Worm (Caenorhabditis elegans) whole organism, L4 larva: ENCODE results near the gene C39B5.14.
A peak's percentile ranks its signal among the peaks of the same experiment; 100 is the strongest.

Experiments used
- R02D3.7 ChIP-seq: fragments of 150-350 bp; sonication (generic microtip); optimal IDR thresholded peaks from 3 replicates; lab custom pipeline; 2014; ENCODE audit warnings: missing biosample characterization, missing genetic modification characterization
- T20F7.1 ChIP-seq: fragments of 200-800 bp; sonication (Bioruptor generic); optimal IDR thresholded peaks from 2 replicates; lab custom pipeline; 2018; ENCODE audit warnings: mild to moderate bottlenecking, missing genetic modification characterization, missing compliant biosample characterization
- aha-1 ChIP-seq: fragments of 150-350 bp; peaks from one replicate; lab custom pipeline; 2014; ENCODE audit warnings: missing biosample characterization, missing genetic modification characterization
- ama-1 ChIP-seq: fragments of 150-350 bp; optimal IDR thresholded peaks from 2 replicates; lab custom pipeline; 2014; ENCODE audit warnings: inconsistent platforms, mixed read lengths
- ceh-20 ChIP-seq: fragments of 200-800 bp; sonication (Bioruptor generic); IDR thresholded peaks from 2 replicates; pipeline ENCODE4 v1.3.6; 2022; ENCODE audit warnings: missing genetic modification reagents, missing genetic modification characterization, missing compliant biosample characterization
- ceh-28 ChIP-seq: fragments of 150-350 bp; optimal IDR thresholded peaks from 2 replicates; lab custom pipeline; 2014; ENCODE audit warnings: missing biosample characterization, missing genetic modification reagents, missing genetic modification characterization
- daf-19 ChIP-seq: fragments of 200-800 bp; sonication (Bioruptor generic); conservative IDR thresholded peaks from 2 replicates; pipeline ENCODE4 v1.3.6; 2022; ENCODE audit warnings: missing genetic modification characterization, missing compliant biosample characterization
- dmd-8 ChIP-seq: fragments of 200-800 bp; sonication (Bioruptor generic); IDR thresholded peaks from 2 replicates; pipeline ENCODE4 v1.3.6; 2022; ENCODE audit warnings: missing genetic modification characterization, missing compliant biosample characterization
- dmd-9 ChIP-seq: fragments of 200-800 bp; sonication (Bioruptor generic); IDR thresholded peaks from 2 replicates; pipeline ENCODE4 v1.3.6; 2022; ENCODE audit warnings: missing genetic modification reagents, missing genetic modification characterization, missing compliant biosample characterization
- dpl-1 ChIP-seq: fragments of 150-350 bp; optimal IDR thresholded peaks from 2 replicates; lab custom pipeline; 2014; ENCODE audit warnings: missing biosample characterization, missing genetic modification reagents, missing genetic modification characterization
- dve-1 ChIP-seq: sonication (generic microtip); optimal IDR thresholded peaks from 2 replicates; lab custom pipeline; 2017; ENCODE audit warnings: antibody characterized with exemption, mild to moderate bottlenecking, missing genetic modification characterization, missing compliant biosample characterization; ENCODE audit not compliant: insufficient read depth
- fkh-10 ChIP-seq: fragments of 150-350 bp; optimal IDR thresholded peaks from 2 replicates; lab custom pipeline; 2014; ENCODE audit warnings: missing biosample characterization, missing genetic modification reagents, missing genetic modification characterization
- hif-1 ChIP-seq, 2 experiments: sonication (generic microtip); optimal IDR thresholded peaks; 2 replicates each; lab custom pipeline; 2016 to 2017; ENCODE audit warnings: missing compliant biosample characterization in 2 of 2, missing genetic modification characterization in 2 of 2, missing genetic modification reagents in 2 of 2, missing genotype in 2 of 2, mild to moderate bottlenecking in 1 of 2
- hlh-11 ChIP-seq: fragments of 200-800 bp; sonication (Bioruptor generic); optimal IDR thresholded peaks from 2 replicates; lab custom pipeline; 2018; ENCODE audit warnings: mild to moderate bottlenecking, missing genetic modification characterization, missing compliant biosample characterization
- jun-1 ChIP-seq: fragments of 150-350 bp; optimal IDR thresholded peaks from 2 replicates; lab custom pipeline; 2014; ENCODE audit warnings: missing biosample characterization, missing genetic modification reagents, missing genetic modification characterization
- lim-7 ChIP-seq: fragments of 200-800 bp; sonication (Bioruptor generic); IDR thresholded peaks from 2 replicates; pipeline ENCODE4 v1.3.6; 2022; ENCODE audit warnings: missing genetic modification characterization, missing compliant biosample characterization
- lin-1 ChIP-seq: fragments of 200-800 bp; sonication (Bioruptor generic); IDR thresholded peaks from 2 replicates; pipeline ENCODE4 v1.3.6; 2022; ENCODE audit warnings: missing genetic modification reagents, missing genetic modification characterization, missing compliant biosample characterization
- lin-15B ChIP-seq: fragments of 150-350 bp; sonication (generic microtip); optimal IDR thresholded peaks from 3 replicates; lab custom pipeline; 2014; ENCODE audit warnings: missing biosample characterization, missing genetic modification characterization
- lin-38 ChIP-seq: fragments of 200-800 bp; sonication (Bioruptor generic); IDR thresholded peaks from 2 replicates; pipeline ENCODE4 v1.3.6; 2022; ENCODE audit warnings: missing genetic modification reagents, missing genetic modification characterization, missing compliant biosample characterization
- madf-9 ChIP-seq: fragments of 200-800 bp; sonication (Bioruptor generic); conservative IDR thresholded peaks from 2 replicates; pipeline ENCODE4 v1.3.6; 2022; ENCODE audit warnings: missing genetic modification reagents, missing genetic modification characterization, missing compliant biosample characterization
- mep-1 ChIP-seq: fragments of 150-350 bp; sonication (generic microtip); optimal IDR thresholded peaks from 3 replicates; lab custom pipeline; 2014; ENCODE audit warnings: missing biosample characterization, missing genetic modification characterization
- nhr-10 ChIP-seq: fragments of 150-350 bp; optimal IDR thresholded peaks from 2 replicates; lab custom pipeline; 2014; ENCODE audit warnings: missing biosample characterization, missing genetic modification characterization
- nhr-11 ChIP-seq: fragments of 150-350 bp; optimal IDR thresholded peaks from 2 replicates; lab custom pipeline; 2014; ENCODE audit warnings: missing biosample characterization, missing genetic modification characterization
- nhr-25 ChIP-seq: sonication (generic microtip); optimal IDR thresholded peaks from 2 replicates; lab custom pipeline; 2017; ENCODE audit warnings: missing genetic modification characterization, mild to moderate bottlenecking, missing compliant biosample characterization, antibody characterized with exemption, moderate library complexity, borderline replicate concordance; ENCODE audit not compliant: insufficient read depth
- nhr-28 ChIP-seq: fragments of 150-350 bp; optimal IDR thresholded peaks from 2 replicates; lab custom pipeline; 2014; ENCODE audit warnings: missing biosample characterization, missing genetic modification characterization
- nhr-42 ChIP-seq: fragments of 200-800 bp; sonication (Bioruptor generic); IDR thresholded peaks from 2 replicates; pipeline ENCODE4 v1.3.6; 2022; ENCODE audit warnings: missing genetic modification characterization, missing compliant biosample characterization
- nhr-48 ChIP-seq: sonication (generic microtip); optimal IDR thresholded peaks from 2 replicates; lab custom pipeline; 2016; ENCODE audit warnings: mild to moderate bottlenecking, missing genetic modification characterization, missing compliant biosample characterization
- php-3 ChIP-seq: fragments of 200-800 bp; sonication (Bioruptor generic); IDR thresholded peaks from 2 replicates; pipeline ENCODE4 v1.3.6; 2022; ENCODE audit warnings: missing genetic modification reagents, missing genetic modification characterization, missing compliant biosample characterization
- rbr-2 ChIP-seq: sonication (generic microtip); optimal IDR thresholded peaks from 2 replicates; lab custom pipeline; 2016; ENCODE audit warnings: missing genotype, missing genetic modification characterization, missing compliant biosample characterization
- sdz-12 ChIP-seq: fragments of 200-800 bp; sonication (Bioruptor generic); optimal IDR thresholded peaks from 2 replicates; lab custom pipeline; 2018; ENCODE audit warnings: mild to moderate bottlenecking, missing genetic modification characterization, missing compliant biosample characterization
- skn-1 ChIP-seq: fragments of 150-350 bp; optimal IDR thresholded peaks from 2 replicates; lab custom pipeline; 2014; ENCODE audit warnings: missing biosample characterization, missing genetic modification characterization
- snpc-4 ChIP-seq: fragments of 150-350 bp; optimal IDR thresholded peaks from 2 replicates; lab custom pipeline; 2014; ENCODE audit warnings: missing biosample characterization, missing genetic modification characterization
- unc-130 ChIP-seq: sonication (generic microtip); optimal IDR thresholded peaks from 2 replicates; lab custom pipeline; 2016; ENCODE audit warnings: missing genetic modification reagents, missing genetic modification characterization, missing compliant biosample characterization
- zfp-2 ChIP-seq: sonication (generic microtip); optimal IDR thresholded peaks from 2 replicates; lab custom pipeline; 2016; ENCODE audit warnings: mild to moderate bottlenecking, missing genetic modification characterization, missing compliant biosample characterization
- zip-2 ChIP-seq: fragments of 150-350 bp; optimal IDR thresholded peaks from 2 replicates; lab custom pipeline; 2014; ENCODE audit warnings: missing biosample characterization, missing genetic modification characterization

The C39B5.14 gene

DNA sequence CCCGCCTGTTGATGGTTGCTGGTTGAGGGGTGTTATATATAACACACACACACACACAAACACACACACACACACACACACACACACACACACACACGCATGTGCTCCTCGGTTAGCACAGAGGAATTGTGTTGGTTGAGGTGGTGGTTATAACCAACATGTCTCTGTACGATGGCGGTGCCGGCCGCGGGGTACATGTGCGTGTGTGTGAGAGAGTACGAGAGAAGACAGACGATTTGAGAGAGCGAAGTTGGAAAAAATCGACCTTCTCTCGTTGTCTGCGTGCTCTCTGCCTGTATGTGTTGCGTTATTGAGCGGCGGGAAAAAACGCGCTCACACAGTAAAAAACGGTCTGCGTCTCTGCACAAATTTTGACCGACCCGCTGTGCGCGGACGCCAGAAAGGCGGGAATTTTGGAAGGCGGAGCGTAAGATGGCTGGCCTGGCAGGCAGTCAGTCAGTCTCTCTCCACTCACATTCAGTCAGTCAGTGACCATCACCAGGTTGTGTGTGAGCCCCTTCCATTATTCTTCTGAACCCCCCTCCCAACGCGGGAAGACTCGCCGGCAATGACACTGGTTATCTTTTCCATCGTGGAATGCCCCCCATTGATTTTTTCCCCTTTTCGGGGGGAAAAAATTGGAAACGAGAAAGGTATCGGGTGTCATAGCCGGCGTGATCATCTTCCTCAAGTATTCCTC is 39.2 kb upstream of the C39B5.14 start (continued):
- peak; percentile 70 for TF ChIP-seq rbr-2
- peak; percentile 35 for TF ChIP-seq nhr-10 (tag; lab: Kevin White, UChicago)
- no peak for TF ChIP-seq unc-130 (GFP tag; lab: Kevin White, UChicago)
- TF ChIP-seq dve-1 (tag; lab: Kevin White, UChicago) = peak; percentile 94
- peak; percentile 82 for TF ChIP-seq nhr-48 (tag; lab: Kevin White, UChicago)
- TF ChIP-seq nhr-28 (tag; lab: Kevin White, UChicago) = peak; percentile 82
- TF ChIP-seq nhr-25 (tag; lab: Kevin White, UChicago) = peak; percentile 93
- TF ChIP-seq php-3 (GFP tag; lab: Robert Waterston, UW) = peak; percentile 11; the same call in 1 of the 2 replicates
- no peak for TF ChIP-seq zip-2
- no peak for TF ChIP-seq sdz-12 (GFP tag; lab: Kevin White, UChicago)
- peak; percentile 97 for TF ChIP-seq ama-1
- peak; percentile 84 for TF ChIP-seq T20F7.1 (GFP tag; lab: Kevin White, UChicago)
- no peak; the same call in none of the 2 replicates for TF ChIP-seq madf-9
- TF ChIP-seq dmd-9 (GFP tag; lab: Robert Waterston, UW) = 0 out of 2 replicates have a peak, but pooled peaks have one; percentile 5
- peak; percentile 89 for TF ChIP-seq mep-1
- peak; percentile 70 for TF ChIP-seq nhr-42 (GFP tag; lab: Robert Waterston, UW)
- peak; percentile 60 for TF ChIP-seq dpl-1 (GFP tag; lab: Kevin White, UChicago)

DNA sequence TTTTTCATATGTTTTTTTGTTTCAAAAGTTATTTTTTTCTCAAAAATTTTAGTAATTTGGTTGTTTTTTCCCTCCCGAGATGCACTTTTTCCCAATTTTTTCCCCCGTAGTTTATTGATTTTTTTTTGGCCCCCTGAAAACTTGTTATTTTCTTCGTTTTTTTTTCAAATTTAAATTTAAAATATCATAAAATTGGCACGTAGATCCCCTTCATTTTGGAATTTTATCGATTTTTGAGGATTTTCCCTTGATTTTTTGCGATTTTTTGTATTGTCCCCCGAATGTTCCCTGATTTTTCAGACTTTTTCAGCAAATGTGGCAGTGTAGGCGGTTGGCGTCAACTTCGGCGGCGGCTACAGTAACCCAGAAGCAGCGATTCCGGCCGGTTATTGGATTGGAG is 13.5 kb upstream of the C39B5.14 start, which contains the start of gene C39B5.6:
Gene C39B5.6 (plus strand): TSS at position 301 of the 400 bp plus-strand sequence.
- no peak for TF ChIP-seq dmd-8
- TF ChIP-seq skn-1 (tag; lab: Kevin White, UChicago) = no peak
- TF ChIP-seq ceh-28 (tag; lab: Kevin White, UChicago) = peak; percentile 16
- no peak for TF ChIP-seq nhr-11
- no peak for TF ChIP-seq fkh-10 (GFP tag; lab: Kevin White, UChicago)
- TF ChIP-seq aha-1 (tag; lab: Kevin White, UChicago) = peak; percentile 57
- TF ChIP-seq lin-38 (GFP tag; lab: Robert Waterston, UW) = no peak
- TF ChIP-seq, all 104 proteins: peak for 2

- no peak for TF ChIP-seq dve-1 (tag; lab: Kevin White, UChicago)
- TF ChIP-seq aha-1 (tag; lab: Kevin White, UChicago) = peak; percentile 37
- TF ChIP-seq lin-1 = no peak
- TF ChIP-seq ceh-28 (tag; lab: Kevin White, UChicago) = peak; percentile 93
Measured at ce11 chrIII:2205155-2205554, 6.1 kb upstream of the C39B5.14 start.

- TF ChIP-seq dmd-9 (GFP tag; lab: Robert Waterston, UW) (no peak), jun-1 (no peak), snpc-4 (tag; lab: Kevin White, UChicago) (no peak), hlh-11 (no peak), daf-19 (no peak), ceh-28 (tag; lab: Kevin White, UChicago) (no peak), hif-1 (tag; optimal IDR thresholded peaks at IDR 0.05; lab: Kevin White, UChicago) (no peak), zfp-2 (tag; lab: Kevin White, UChicago) (no peak), nhr-11 (no peak), R02D3.7 (tag; lab: Kevin White, UChicago) (no peak), lin-15B (tag; lab: Kevin White, UChicago) (no peak), php-3 (GFP tag; lab: Robert Waterston, UW) (no peak), lim-7 (no peak), ceh-20 (no peak)
Measured at ce11 chrIII:2207864-2208263, 3.4 kb upstream of the C39B5.14 start, which contains the start of gene C39B5.5. C39B5.5 (plus strand) TSS chrIII:2208164.
